Worm (Caenorhabditis elegans): ENCODE results near the gene R12B2.7.
A peak's percentile ranks its signal among the peaks of the same experiment; 100 is the strongest.

The R12B2.7 gene

ce11 chrIII:5814799-5815198 is at the start of gene R12B2.7:
Gene R12B2.7 (plus strand): TSS chrIII:5815045.
- peak; percentile 23; the same call in 1 of the 2 replicates for TF ChIP-seq zfh-2 (GFP tag; conservative IDR thresholded peaks at IDR 0.05)
- TF ChIP-seq atf-7 (tag; optimal IDR thresholded peaks at IDR 0.05) = no peak
- peak; percentile 31 for TF ChIP-seq nhr-80 (tag; optimal IDR thresholded peaks at IDR 0.05)
- peak; percentile 25 for TF ChIP-seq ztf-22 (GFP tag; optimal IDR thresholded peaks at IDR 0.05)
- no peak for TF ChIP-seq efl-1 (GFP tag; optimal IDR thresholded peaks at IDR 0.05)

DNA sequence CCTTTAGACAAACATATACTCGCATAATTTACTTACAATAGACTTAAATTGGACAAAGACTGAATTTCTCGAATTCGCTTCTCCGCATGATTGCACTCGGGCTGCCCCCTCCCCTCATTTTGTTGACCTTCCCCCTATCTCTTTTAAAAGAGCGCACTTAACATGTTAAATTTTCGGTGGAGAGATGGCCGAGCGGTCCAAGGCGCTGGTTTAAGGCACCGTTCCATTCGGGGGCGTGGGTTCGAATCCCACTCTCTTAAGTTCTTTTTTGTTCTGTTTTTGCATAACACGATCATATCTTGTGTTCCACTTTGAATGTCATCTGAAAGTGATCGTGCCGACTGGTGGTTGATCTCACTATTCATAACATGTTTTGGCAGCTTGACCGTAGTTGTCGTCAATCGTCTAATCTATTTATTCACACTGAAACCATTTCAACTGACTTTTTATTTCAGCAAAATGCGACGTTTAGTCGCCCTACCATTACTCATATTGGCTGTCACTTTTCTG is 45.1 kb upstream of the R12B2.7 start, which contains the start of gene cutl-23:
TSS of gene cutl-23 (plus strand) at position 460 of the 510 bp plus-strand sequence.
- TF ChIP-seq mes-4 (tag; optimal IDR thresholded peaks at IDR 0.05) = peak; percentile 1
- TF ChIP-seq him-1 (tag; optimal IDR thresholded peaks at IDR 0.05) = peak; percentile 94
- peak; percentile 41 for TF ChIP-seq mxl-1 (tag; optimal IDR thresholded peaks at IDR 0.05)
- no peak for TF ChIP-seq F37B4.10 (GFP tag; IDR thresholded peaks at IDR 0.05)
- peak; percentile 59 for TF ChIP-seq T07F8.4 (tag; optimal IDR thresholded peaks at IDR 0.05)
- TF ChIP-seq nhr-179 (tag; optimal IDR thresholded peaks at IDR 0.05) = peak; percentile 20
- peak; percentile 87 for TF ChIP-seq B0261.1 (tag; optimal IDR thresholded peaks at IDR 0.05)
- no peak for TF ChIP-seq ceh-40 (GFP tag; IDR thresholded peaks at IDR 0.05)
- peak; percentile 70; the same call in 1 of the 2 replicates for TF ChIP-seq ztf-25 (GFP tag; IDR thresholded peaks at IDR 0.05)
- TF ChIP-seq dox-1 (GFP tag; IDR thresholded peaks at IDR 0.05) = peak; percentile 64; the same call in 1 of the 2 replicates
- TF ChIP-seq attf-6 (GFP tag; IDR thresholded peaks at IDR 0.05) = no peak
- peak; percentile 64 for TF ChIP-seq ZK185.1 (tag; optimal IDR thresholded peaks at IDR 0.05; ENCODE audit: poor library complexity, severe bottlenecking)
- TF ChIP-seq madf-3 (GFP tag; IDR thresholded peaks at IDR 0.05) = 0 out of 2 replicates have a peak, but pooled peaks have one; percentile 57
- TF ChIP-seq ztf-22 (GFP tag; optimal IDR thresholded peaks at IDR 0.05) = no peak
- peak; percentile 34 for TF ChIP-seq unc-130 (GFP tag; optimal IDR thresholded peaks at IDR 0.05)
- 0 out of 2 replicates have a peak, but pooled peaks have one; percentile 39 for TF ChIP-seq F39B2.1 (GFP tag; IDR thresholded peaks at IDR 0.05)
- 0 out of 2 replicates have a peak, but pooled peaks have one; percentile 41 for TF ChIP-seq attf-3 (GFP tag; conservative IDR thresholded peaks at IDR 0.05)
- TF ChIP-seq rcor-1 (GFP tag; IDR thresholded peaks at IDR 0.05) = no peak
- TF ChIP-seq mcd-1 (GFP tag; IDR thresholded peaks at IDR 0.05) = 0 out of 2 replicates have a peak, but pooled peaks have one; percentile 19
- peak; percentile 53 for TF ChIP-seq lin-54 (GFP tag; optimal IDR thresholded peaks at IDR 0.05)
- TF ChIP-seq F33H1.4 (GFP tag; IDR thresholded peaks at IDR 0.05) = peak; percentile 28; the same call in 1 of the 2 replicates
- TF ChIP-seq hmg-1.2 (GFP tag; IDR thresholded peaks at IDR 0.05) = peak; percentile 67
- TF ChIP-seq atf-7 (tag; optimal IDR thresholded peaks at IDR 0.05) = peak; percentile 22
- TF ChIP-seq nfya-2 (GFP tag; IDR thresholded peaks at IDR 0.05) = no peak
- peak; percentile 72 for TF ChIP-seq die-1 (tag; optimal IDR thresholded peaks at IDR 0.05)
- peak; percentile 59; the same call in 1 of the 2 replicates for TF ChIP-seq pbrm-1 (GFP tag; IDR thresholded peaks at IDR 0.05)
- peak in 1 of 2 experiments; percentile 3 for TF ChIP-seq let-607 (tag; optimal IDR thresholded peaks at IDR 0.05)
- TF ChIP-seq snpc-3.4 (tag; optimal IDR thresholded peaks at IDR 0.05) = peak; percentile 66
- TF ChIP-seq athp-1 (tag; optimal IDR thresholded peaks at IDR 0.05) = peak; percentile 61
- no peak for TF ChIP-seq ama-1 (optimal IDR thresholded peaks at IDR 0.05)
- peak; percentile 61 to 74 for TF ChIP-seq ama-1 (GFP tag; optimal IDR thresholded peaks at IDR 0.05)
- TF ChIP-seq lsy-27 (tag; optimal IDR thresholded peaks at IDR 0.05; ENCODE audit: borderline replicate concordance, insufficient read depth) = no peak
- TF ChIP-seq zfh-2 (GFP tag; conservative IDR thresholded peaks at IDR 0.05) = peak; percentile 37; the same call in 1 of the 2 replicates
- peak; percentile 26 for TF ChIP-seq zim-3 (tag; optimal IDR thresholded peaks at IDR 0.05)
- 0 out of 2 replicates have a peak, but pooled peaks have one; percentile 28 for TF ChIP-seq Y56A3A.18 (GFP tag; IDR thresholded peaks at IDR 0.05)
- TF ChIP-seq ekl-4 (GFP tag; IDR thresholded peaks at IDR 0.05) = peak; percentile 66; the same call in 1 of the 2 replicates
- TF ChIP-seq D2030.7 (GFP tag; IDR thresholded peaks at IDR 0.05) = peak; percentile 44; the same call in 1 of the 2 replicates
- TF ChIP-seq ztf-28 (GFP tag; IDR thresholded peaks at IDR 0.05) = no peak
- TF ChIP-seq tbp1 (GFP tag; optimal IDR thresholded peaks at IDR 0.05) = peak; percentile 94
- peak; percentile 15 for TF ChIP-seq lsl-1 (GFP tag; optimal IDR thresholded peaks at IDR 0.05)
- TF ChIP-seq attf-5 (GFP tag; optimal IDR thresholded peaks at IDR 0.05) = peak; percentile 44
- peak; percentile 89 for TF ChIP-seq rpc-1 (optimal IDR thresholded peaks at IDR 0.05)
- TF ChIP-seq rpc-1 (tag; optimal IDR thresholded peaks at IDR 0.05) = peak; percentile 88
- TF ChIP-seq dpl-1 (GFP tag; optimal IDR thresholded peaks at IDR 0.05) = no peak

Measured in whole organism, young adult.